Worm (Caenorhabditis elegans) whole organism, early embryonic: ENCODE data around the gene dpy-22.

Experiments used
- B0310.2 ChIP-seq: sonication (generic microtip); optimal IDR thresholded peaks from 2 replicates; lab custom pipeline; 2016; ENCODE audit warnings: mild to moderate bottlenecking, missing genetic modification characterization, missing compliant biosample characterization
- F13C5.2 ChIP-seq: sonication (generic microtip); optimal IDR thresholded peaks from 2 replicates; lab custom pipeline; 2017; ENCODE audit warnings: mild to moderate bottlenecking, missing genetic modification characterization, inconsistent platforms, missing compliant biosample characterization
- aly-1 ChIP-seq: sonication (generic microtip); optimal IDR thresholded peaks from 2 replicates; lab custom pipeline; 2016; ENCODE audit warnings: missing genetic modification characterization, missing compliant biosample characterization
- ama-1 ChIP-seq: fragments of 150-350 bp; optimal IDR thresholded peaks from 2 replicates; lab custom pipeline; 2014
- ceh-13 ChIP-seq: fragments of 200-800 bp; sonication (Bioruptor generic); optimal IDR thresholded peaks from 2 replicates; lab custom pipeline; 2018; ENCODE audit warnings: mild to moderate bottlenecking, missing genetic modification characterization, missing compliant biosample characterization
- ceh-36 ChIP-seq: sonication (generic microtip); optimal IDR thresholded peaks from 2 replicates; lab custom pipeline; 2016; ENCODE audit warnings: missing genetic modification characterization, inconsistent platforms, missing compliant biosample characterization
- ets-7 ChIP-seq: sonication (generic microtip); optimal IDR thresholded peaks from 2 replicates; lab custom pipeline; 2016; ENCODE audit warnings: missing genotype, missing genetic modification characterization, missing compliant biosample characterization
- flt-1 ChIP-seq: fragments of 200-800 bp; sonication (Bioruptor generic); IDR thresholded peaks from 2 replicates; pipeline ENCODE4 v1.3.6; 2022; ENCODE audit warnings: missing genetic modification characterization, missing compliant biosample characterization
- hmbx-1 ChIP-seq: sonication (generic microtip); optimal IDR thresholded peaks from 2 replicates; lab custom pipeline; 2016; ENCODE audit warnings: mild to moderate bottlenecking, missing genetic modification characterization, missing compliant biosample characterization
- hmg-4 ChIP-seq: fragments of 200-800 bp; sonication (Bioruptor generic); optimal IDR thresholded peaks from 2 replicates; lab custom pipeline; 2018; ENCODE audit warnings: mild to moderate bottlenecking, missing genetic modification characterization, missing compliant biosample characterization
- hnd-1 ChIP-seq: sonication (generic microtip); optimal IDR thresholded peaks from 2 replicates; lab custom pipeline; 2016; ENCODE audit warnings: missing genetic modification characterization, missing compliant biosample characterization
- pes-1 ChIP-seq: fragments of 200-800 bp; sonication (Bioruptor generic); IDR thresholded peaks from 2 replicates; pipeline ENCODE4 v1.3.6; 2022; ENCODE audit warnings: missing genetic modification reagents, missing genetic modification characterization, missing compliant biosample characterization
- scrt-1 ChIP-seq: fragments of 200-800 bp; sonication (Bioruptor generic); IDR thresholded peaks from 2 replicates; pipeline ENCODE4 v1.3.6; 2022; ENCODE audit warnings: missing genetic modification characterization, missing compliant biosample characterization
- sea-1 ChIP-seq: fragments of 200-800 bp; sonication (Bioruptor generic); conservative IDR thresholded peaks from 2 replicates; pipeline ENCODE4 v1.3.6; 2022; ENCODE audit warnings: missing genetic modification characterization, missing compliant biosample characterization
- tbx-11 ChIP-seq: fragments of 200-800 bp; sonication (Bioruptor generic); IDR thresholded peaks from 2 replicates; pipeline ENCODE4 v1.3.6; 2022; ENCODE audit warnings: missing genetic modification characterization, missing compliant biosample characterization
- tbx-37 ChIP-seq: fragments of 200-800 bp; sonication (Bioruptor generic); conservative IDR thresholded peaks from 2 replicates; pipeline ENCODE4 v1.3.6; 2022; ENCODE audit warnings: missing genetic modification reagents, missing genetic modification characterization, missing compliant biosample characterization
- tra-4 ChIP-seq: sonication (generic microtip); optimal IDR thresholded peaks from 2 replicates; lab custom pipeline; 2017; ENCODE audit warnings: missing genetic modification characterization, missing compliant biosample characterization

dpy-22 gene

ce11 chrX:9840864-9841263 lies 18.8 kb upstream of the dpy-22 start:
- TF ChIP-seq ceh-13 (GFP tag; lab: Kevin White, UChicago) (no peak), pes-1 (GFP tag; lab: Robert Waterston, UW) (no peak), flt-1 (GFP tag; lab: Robert Waterston, UW) (no peak), ets-7 (tag; lab: Kevin White, UChicago) (no peak), F13C5.2 (no peak), hnd-1 (no peak), tbx-11 (no peak), sea-1 (GFP tag; lab: Robert Waterston, UW) (no peak), tbx-37 (GFP tag; lab: Robert Waterston, UW) (no peak), aly-1 (tag; lab: Kevin White, UChicago) (no peak), hmbx-1 (tag; lab: Kevin White, UChicago) (no peak), scrt-1 (no peak)

ce11 chrX:9837989-9838541 lies 16.0 kb upstream of the dpy-22 start, which contains the start of gene ipla-2:
ipla-2 (minus strand) TSS chrX:9838039.
- TF ChIP-seq ets-7 (tag; lab: Kevin White, UChicago), result no peak
- peak; percentile 47 for TF ChIP-seq F13C5.2
- no peak for TF ChIP-seq flt-1 (GFP tag; lab: Robert Waterston, UW)
- no peak for TF ChIP-seq ama-1
- TF ChIP-seq hmg-4 (GFP tag; lab: Kevin White, UChicago), result no peak
- TF ChIP-seq ceh-13 (GFP tag; lab: Kevin White, UChicago), result no peak
- no peak for TF ChIP-seq tra-4

ce11 chrX:9832370-9832769 lies 10.3 kb upstream of the dpy-22 start:
- TF ChIP-seq ama-1 (no peak), scrt-1 (peak; percentile 58; the same call in 1 of the 2 replicates)

ce11 chrX:9831215-9831614 lies 9.1 kb upstream of the dpy-22 start, which contains the start of gene rrc-1:
rrc-1 (minus strand) TSS chrX:9831288.
- TF ChIP-seq tbx-37 (GFP tag; lab: Robert Waterston, UW), result no peak
- no peak for TF ChIP-seq aly-1 (tag; lab: Kevin White, UChicago)
- TF ChIP-seq scrt-1, result no peak
- TF ChIP-seq ama-1, result no peak
- TF ChIP-seq sea-1 (GFP tag; lab: Robert Waterston, UW), result no peak

ce11 chrX:9822606-9823264 lies 662 bp upstream of the dpy-22 start:
- TF ChIP-seq scrt-1 (no peak), ceh-36 (tag; lab: Kevin White, UChicago) (no peak), hmbx-1 (tag; lab: Kevin White, UChicago) (no peak), F13C5.2 (no peak), ets-7 (tag; lab: Kevin White, UChicago) (no peak), tra-4 (no peak), ceh-13 (GFP tag; lab: Kevin White, UChicago) (no peak), B0310.2 (tag; lab: Kevin White, UChicago) (no peak), aly-1 (tag; lab: Kevin White, UChicago) (no peak), tbx-37 (GFP tag; lab: Robert Waterston, UW) (no peak), pes-1 (GFP tag; lab: Robert Waterston, UW) (no peak), hnd-1 (no peak), ama-1 (no peak), hmg-4 (GFP tag; lab: Kevin White, UChicago) (no peak), flt-1 (GFP tag; lab: Robert Waterston, UW) (no peak), sea-1 (GFP tag; lab: Robert Waterston, UW) (no peak), tbx-11 (no peak)

ce11 chrX:9814132-9814811 lies 7.8 kb downstream of the dpy-22 start:
- no peak for TF ChIP-seq tbx-37 (GFP tag; lab: Robert Waterston, UW)
- no peak for TF ChIP-seq tbx-11
- no peak for TF ChIP-seq hnd-1
- no peak for TF ChIP-seq sea-1 (GFP tag; lab: Robert Waterston, UW)
- no peak for TF ChIP-seq aly-1 (tag; lab: Kevin White, UChicago)
- TF ChIP-seq ceh-13 (GFP tag; lab: Kevin White, UChicago), result no peak
- no peak for TF ChIP-seq hmbx-1 (tag; lab: Kevin White, UChicago)

- no peak for TF ChIP-seq pes-1 (GFP tag; lab: Robert Waterston, UW)
- no peak for TF ChIP-seq flt-1 (GFP tag; lab: Robert Waterston, UW)
- TF ChIP-seq hmg-4 (GFP tag; lab: Kevin White, UChicago), result no peak
- TF ChIP-seq scrt-1, result no peak
These were observed 14.6 kb downstream of the dpy-22 start, which contains the start of gene lgc-47 for ce11 chrX:9807377-9808048. lgc-47 (minus strand) TSS chrX:9807662.

ce11 chrX:9805426-9805825 lies 16.6 kb downstream of the dpy-22 start:
- TF ChIP-seq F13C5.2 (no peak), scrt-1 (no peak), ceh-13 (GFP tag; lab: Kevin White, UChicago) (no peak), aly-1 (tag; lab: Kevin White, UChicago) (no peak), ets-7 (tag; lab: Kevin White, UChicago) (no peak), hnd-1 (no peak), tbx-37 (GFP tag; lab: Robert Waterston, UW) (no peak), tbx-11 (no peak)
